Fruit fly (Drosophila melanogaster): ENCODE measurements around the gene ncd.
A peak's percentile ranks its signal among the peaks of the same experiment; 100 is the strongest.

The ncd gene

dm6 chr3R:29782367-29782766, 24.6 kb downstream of the ncd start (continued):
- peak; percentile 71 for TF ChIP-seq Bgb (GFP tag; IDR thresholded peaks at IDR 0.05; ENCODE audit: partially characterized antibody)
- peak; percentile 9; the same call in 1 of the 2 replicates for TF ChIP-seq HLH3B (GFP tag; IDR thresholded peaks at IDR 0.05)
- no peak for TF ChIP-seq CG10366 (GFP tag; IDR thresholded peaks at IDR 0.05)
- no peak for TF ChIP-seq zen (tag; optimal IDR thresholded peaks at IDR 0.05)
- TF ChIP-seq CG6791 (GFP tag; IDR thresholded peaks at IDR 0.05; ENCODE audit: partially characterized antibody): no peak
- no peak for TF ChIP-seq nmo (GFP tag; optimal IDR thresholded peaks at IDR 0.05)
- TF ChIP-seq fd96Cb (tag; optimal IDR thresholded peaks at IDR 0.05): no peak
- TF ChIP-seq ATbp (GFP tag; optimal IDR thresholded peaks at IDR 0.05): no peak
- TF ChIP-seq dmrt99B (tag; optimal IDR thresholded peaks at IDR 0.05): peak; percentile 24
- peak; percentile 63 for TF ChIP-seq CG13287 (GFP tag; IDR thresholded peaks at IDR 0.05; ENCODE audit: partially characterized antibody)
- peak; percentile 48; the same call in 1 of the 3 replicates for TF ChIP-seq CG34422 (GFP tag; IDR thresholded peaks at IDR 0.05)
- no peak for TF ChIP-seq Spps (tag; optimal IDR thresholded peaks at IDR 0.05)
- peak; percentile 15 for TF ChIP-seq CG9727 (GFP tag; optimal IDR thresholded peaks at IDR 0.05)
- no peak for TF ChIP-seq Awh (GFP tag; IDR thresholded peaks at IDR 0.05)
- no peak for TF ChIP-seq Blimp-1 (GFP tag; optimal IDR thresholded peaks at IDR 0.05)
- TF ChIP-seq Ptx1 (GFP tag; IDR thresholded peaks at IDR 0.05): no peak
- TF ChIP-seq knrl (GFP tag; IDR thresholded peaks at IDR 0.05; ENCODE audit: partially characterized antibody): 0 out of 3 replicates have a peak, but pooled peaks have one; percentile 18
- TF ChIP-seq CG10147 (GFP tag; optimal IDR thresholded peaks at IDR 0.05): peak; percentile 2
- TF ChIP-seq CG10565 (GFP tag; optimal IDR thresholded peaks at IDR 0.05): no peak
- no peak for TF ChIP-seq Asciz (GFP tag; optimal IDR thresholded peaks at IDR 0.05)
- no peak for TF ChIP-seq B-H2 (GFP tag; optimal IDR thresholded peaks at IDR 0.05)
- TF ChIP-seq CG16813 (GFP tag; IDR thresholded peaks at IDR 0.05; ENCODE audit: partially characterized antibody): no peak
- no peak for TF ChIP-seq CG3163 (GFP tag; optimal IDR thresholded peaks at IDR 0.05)
- TF ChIP-seq CG10431 (GFP tag; optimal IDR thresholded peaks at IDR 0.05): no peak
- no peak for TF ChIP-seq hb (GFP tag; IDR thresholded peaks at IDR 0.05; ENCODE audit: partially characterized antibody)
- TF ChIP-seq CG12155 (GFP tag; optimal IDR thresholded peaks at IDR 0.05): no peak
- TF ChIP-seq Fer1 (GFP tag; optimal IDR thresholded peaks at IDR 0.05): peak; percentile 60
- peak; percentile 64 for TF ChIP-seq Med (GFP tag)
- TF ChIP-seq CG2199 (GFP tag; IDR thresholded peaks at IDR 0.05): no peak
- TF ChIP-seq z (GFP tag; IDR thresholded peaks at IDR 0.05): peak; percentile 98
- TF ChIP-seq Neu2 (GFP tag; optimal IDR thresholded peaks at IDR 0.05; ENCODE audit: borderline replicate concordance): no peak
- no peak for TF ChIP-seq schlank (tag; optimal IDR thresholded peaks at IDR 0.05)
- no peak for TF ChIP-seq Poxn (GFP tag; IDR thresholded peaks at IDR 0.05)
- no peak for TF ChIP-seq CG1832 (GFP tag; optimal IDR thresholded peaks at IDR 0.05)
- no peak for TF ChIP-seq trem (tag; optimal IDR thresholded peaks at IDR 0.05)
- no peak for TF ChIP-seq ind (GFP tag; optimal IDR thresholded peaks at IDR 0.05)
- peak; percentile 8 for TF ChIP-seq CG17359 (tag; optimal IDR thresholded peaks at IDR 0.05)
- TF ChIP-seq CG8478 (optimal IDR thresholded peaks at IDR 0.05): no peak
- peak; percentile 41 for TF ChIP-seq CG31365 (tag; optimal IDR thresholded peaks at IDR 0.05)
- peak; percentile 19 for TF ChIP-seq CG7839 (tag; optimal IDR thresholded peaks at IDR 0.05)
- TF ChIP-seq Scr (GFP tag; IDR thresholded peaks at IDR 0.05; ENCODE audit: partially characterized antibody): peak; percentile 44; the same call in 1 of the 2 replicates
- TF ChIP-seq ato (GFP tag; IDR thresholded peaks at IDR 0.05; ENCODE audit: partially characterized antibody): peak; percentile 56; the same call in 1 of the 2 replicates
- no peak for TF ChIP-seq CG3407 (GFP tag; optimal IDR thresholded peaks at IDR 0.05)
- no peak for TF ChIP-seq hth (optimal IDR thresholded peaks at IDR 0.05)
- TF ChIP-seq stwl (tag; optimal IDR thresholded peaks at IDR 0.05): no peak
- no peak for TF ChIP-seq CG4820 (GFP tag; optimal IDR thresholded peaks at IDR 0.05)
- TF ChIP-seq CG3726 (GFP tag; IDR thresholded peaks at IDR 0.05): no peak
- no peak for TF ChIP-seq dimm (GFP tag; IDR thresholded peaks at IDR 0.05)
- no peak for TF ChIP-seq psq (GFP tag; optimal IDR thresholded peaks at IDR 0.05)
- no peak for TF ChIP-seq E2f1 (GFP tag; IDR thresholded peaks at IDR 0.05)
- TF ChIP-seq pum (GFP tag; optimal IDR thresholded peaks at IDR 0.05): no peak

All from whole organism, embryonic.